Worm (Caenorhabditis elegans) whole organism, L3 larva: Measurements from ENCODE around the gene Y48B6A.10.

Experiments
- aly-2 ChIP-seq: fragments of 150-350 bp; optimal IDR thresholded peaks from 2 replicates; lab custom pipeline; 2014; ENCODE audit warnings: missing biosample characterization, missing genetic modification characterization
- daf-12 ChIP-seq: fragments of 150-350 bp; optimal IDR thresholded peaks from 2 replicates; lab custom pipeline; 2014; ENCODE audit warnings: missing biosample characterization, missing genetic modification reagents, missing genetic modification characterization
- fkh-10 ChIP-seq: sonication (generic microtip); optimal IDR thresholded peaks from 2 replicates; lab custom pipeline; 2017; ENCODE audit warnings: missing biosample characterization, missing genetic modification reagents, missing genetic modification characterization
- nhr-25 ChIP-seq: sonication (generic microtip); optimal IDR thresholded peaks from 2 replicates; lab custom pipeline; 2017; ENCODE audit warnings: missing biosample characterization, missing genetic modification characterization
- pqm-1 ChIP-seq: fragments of 150-350 bp; optimal IDR thresholded peaks from 2 replicates; lab custom pipeline; 2017; ENCODE audit warnings: missing biosample characterization, missing genetic modification characterization, inconsistent platforms
- skn-1 ChIP-seq: fragments of 150-350 bp; optimal IDR thresholded peaks from 2 replicates; lab custom pipeline; 2014; ENCODE audit warnings: missing biosample characterization, missing genetic modification characterization
- zag-1 ChIP-seq: fragments of 150-350 bp; optimal IDR thresholded peaks from 2 replicates; lab custom pipeline; 2014; ENCODE audit warnings: missing biosample characterization, missing genetic modification characterization

DNA sequence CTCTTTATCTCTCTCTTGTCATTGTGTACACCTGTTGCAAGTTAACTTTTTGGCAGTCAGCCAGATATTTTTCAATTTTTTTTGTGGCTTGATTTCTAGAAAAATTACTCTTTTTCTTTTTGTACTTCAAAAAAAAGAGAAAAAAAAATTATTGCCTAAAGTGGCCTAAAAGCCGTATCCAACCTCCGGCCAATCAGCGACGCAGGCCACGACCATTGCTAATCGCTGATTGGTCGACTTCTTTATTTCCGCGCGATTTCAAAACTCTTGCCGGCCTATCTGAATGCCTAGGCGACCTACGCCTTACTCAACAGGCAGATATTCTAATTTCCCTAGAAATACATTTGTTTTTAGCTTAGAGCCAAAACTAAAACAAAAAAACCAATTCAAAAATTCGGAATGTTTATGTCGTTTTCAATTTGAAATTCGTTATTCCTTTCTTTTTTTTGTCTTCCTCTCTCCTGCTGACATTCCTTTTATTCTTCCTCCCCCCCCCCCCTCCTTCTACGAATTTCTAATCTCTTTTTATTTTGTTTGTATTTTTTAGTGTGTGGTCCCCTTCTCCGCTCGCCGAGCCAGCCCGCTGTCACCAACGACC lies 16.6 kb upstream of the Y48B6A.10 start, which contains the start of gene ace-4:
- no peak for TF ChIP-seq pqm-1 (tag; lab: Kevin White, UChicago)
- no peak for TF ChIP-seq aly-2 (tag; lab: Kevin White, UChicago)
- TF ChIP-seq fkh-10 (GFP tag; lab: Kevin White, UChicago) = no peak
- no peak for TF ChIP-seq daf-12 (tag; lab: Kevin White, UChicago)
- TF ChIP-seq nhr-25 (tag; lab: Kevin White, UChicago) = no peak
- no peak for TF ChIP-seq skn-1
- no peak for TF ChIP-seq zag-1 (tag; lab: Kevin White, UChicago)
